Fruit fly (Drosophila melanogaster) whole organism: ENCODE results near the gene CG44038.

ENCODE experiments used
- CG8478 ChIP-seq: fragments of >200 bp; optimal IDR thresholded peaks from 2 replicates; lab custom pipeline; 2018; ENCODE audit warnings: inconsistent platforms
- Dll ChIP-seq: fragments of >200 bp; optimal IDR thresholded peaks from 2 replicates; lab custom pipeline; 2017
- EcR ChIP-seq, 2 experiments: fragments of >200 bp; optimal IDR thresholded peaks; 2 replicates each; lab custom pipeline; 2017; ENCODE audit warnings: missing biosample characterization in 2 of 2, missing genetic modification characterization in 2 of 2, missing genetic modification reagents in 2 of 2
- pan ChIP-seq: fragments of >200 bp; optimal IDR thresholded peaks from 2 replicates; lab custom pipeline; 2017
- psq ChIP-seq: fragments of >200 bp; optimal IDR thresholded peaks from 2 replicates; lab custom pipeline; 2017
- usp ChIP-seq: fragments of >200 bp; optimal IDR thresholded peaks from 2 replicates; lab custom pipeline; 2017; ENCODE audit warnings: missing biosample characterization, missing genetic modification characterization, mixed read lengths

Gene CG44038

DNA sequence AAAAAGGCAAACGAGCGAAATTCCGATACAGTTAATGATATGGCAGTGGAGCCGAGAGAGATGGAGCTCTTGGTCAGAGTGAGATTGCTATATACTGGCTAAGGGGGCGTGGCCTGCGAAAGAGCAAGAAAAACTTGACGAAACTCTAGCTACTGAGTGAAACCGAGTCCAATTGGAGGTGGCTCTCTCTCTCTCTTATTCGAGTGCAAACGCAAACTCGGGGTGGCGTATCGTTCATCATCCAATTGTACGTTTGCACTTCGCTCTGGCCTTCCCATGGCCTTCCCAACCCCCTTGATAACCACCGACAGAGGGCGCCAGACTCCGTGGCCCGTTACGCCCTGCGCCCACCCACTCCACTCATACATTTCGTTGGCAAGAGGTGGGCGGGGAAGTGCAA lies 18.2 kb downstream of the CG44038 start:
- no peak for TF ChIP-seq usp (GFP tag; lab: Kevin White, UChicago)
- no peak for TF ChIP-seq EcR (GFP tag; optimal IDR thresholded peaks at IDR 0.05; lab: Kevin White, UChicago)
- peak; percentile 36 for TF ChIP-seq CG8478

DNA sequence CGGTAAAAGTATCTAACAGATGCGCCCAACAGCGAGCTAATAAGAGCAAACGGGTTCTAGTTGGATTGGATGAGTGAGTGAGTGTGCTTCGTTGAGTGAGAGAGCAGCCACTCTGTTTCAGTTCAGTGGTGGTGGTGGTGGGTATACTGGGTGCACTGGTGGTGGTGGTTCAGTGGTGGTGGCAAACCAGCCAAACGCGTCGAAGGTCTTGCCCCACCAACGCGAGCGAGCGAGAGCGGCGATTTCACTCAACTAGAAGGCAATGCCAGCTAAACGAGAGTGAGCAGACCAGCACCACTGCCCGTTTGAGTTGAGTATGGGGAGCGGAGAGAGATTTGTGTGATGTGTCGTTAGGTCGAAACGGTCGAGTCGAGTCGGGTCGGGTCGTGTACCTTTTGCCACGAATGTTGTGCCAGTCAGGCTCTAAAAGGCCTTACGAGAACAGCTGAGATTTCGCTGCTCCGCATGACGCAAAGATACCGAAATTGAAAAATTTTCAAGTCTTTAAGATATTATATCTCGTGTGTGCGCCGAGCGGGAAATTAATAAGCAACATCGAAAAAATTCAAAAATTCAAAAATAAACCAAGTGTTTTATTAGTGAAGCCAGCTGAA lies 20.1 kb downstream of the CG44038 start:
- peak; percentile 85 for TF ChIP-seq CG8478
- no peak for TF ChIP-seq usp (GFP tag; lab: Kevin White, UChicago)
- TF ChIP-seq psq (lab: Kevin White, UChicago): no peak
- TF ChIP-seq EcR (GFP tag; optimal IDR thresholded peaks at IDR 0.05; lab: Kevin White, UChicago): peak in 1 of 2 experiments; percentile 61
- TF ChIP-seq Dll (lab: Kevin White, UChicago): peak; percentile 47

DNA sequence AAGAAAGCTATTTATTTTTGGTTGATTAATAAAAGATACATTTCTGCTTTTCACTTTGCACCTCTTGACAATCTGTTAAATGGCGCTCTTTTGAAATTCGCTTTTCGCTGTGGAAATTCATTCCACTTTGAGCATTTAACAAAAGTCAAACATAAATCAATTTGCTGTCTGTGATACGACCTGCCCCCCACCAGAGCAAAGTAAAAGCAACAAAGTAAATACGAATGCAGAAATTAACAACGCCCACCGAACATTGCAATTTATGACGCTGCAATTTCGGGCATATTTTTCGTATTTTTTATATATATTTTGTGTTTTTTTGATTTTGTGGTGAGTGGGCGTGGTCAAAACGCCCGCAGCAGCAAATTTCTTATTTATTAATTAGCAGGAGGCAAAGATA lies 24.8 kb downstream of the CG44038 start:
- TF ChIP-seq usp (GFP tag; lab: Kevin White, UChicago) (no peak), CG8478 (no peak), psq (lab: Kevin White, UChicago) (no peak), pan (lab: Kevin White, UChicago) (no peak), EcR (GFP tag; optimal IDR thresholded peaks at IDR 0.05; lab: Kevin White, UChicago) (no peak), Dll (lab: Kevin White, UChicago) (no peak)

DNA sequence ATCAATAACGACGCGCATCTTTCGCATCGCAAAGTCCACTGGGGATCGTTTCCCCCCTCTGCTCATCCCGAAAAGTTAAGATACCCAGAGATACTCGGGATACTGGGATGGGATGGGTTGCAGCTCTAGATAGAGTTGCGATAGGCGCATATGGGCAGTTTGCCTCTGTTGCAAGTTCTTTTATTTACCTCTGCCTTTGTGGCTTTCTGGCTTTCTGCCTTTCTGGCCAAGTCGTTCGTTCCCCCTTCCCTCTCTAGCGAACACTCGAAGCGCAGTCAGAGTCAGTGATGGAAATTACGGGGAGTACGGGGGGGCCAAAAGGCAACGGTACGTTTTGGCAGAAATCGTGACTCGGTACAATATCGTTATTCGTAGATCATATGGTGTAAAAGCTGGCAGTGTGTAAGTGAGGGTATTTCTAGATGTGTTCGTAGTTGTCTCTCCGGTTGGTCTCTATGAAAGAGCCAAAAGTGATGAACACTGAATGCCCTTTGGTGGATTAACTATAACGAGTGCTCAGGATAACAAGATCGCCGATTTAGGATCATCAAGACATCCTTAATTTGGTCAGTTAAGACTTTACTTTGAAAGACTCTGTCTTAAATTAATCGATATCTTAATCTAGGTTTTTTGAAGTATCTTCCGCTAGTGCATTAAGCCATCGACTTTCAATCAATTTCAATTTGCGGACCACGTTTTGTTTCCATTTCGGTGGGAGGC lies 28.0 kb downstream of the CG44038 start:
- TF ChIP-seq EcR (GFP tag; optimal IDR thresholded peaks at IDR 0.05; lab: Kevin White, UChicago): no peak
- TF ChIP-seq Dll (lab: Kevin White, UChicago): no peak
- no peak for TF ChIP-seq usp (GFP tag; lab: Kevin White, UChicago)
- TF ChIP-seq CG8478: no peak
- no peak for TF ChIP-seq psq (lab: Kevin White, UChicago)
- TF ChIP-seq pan (lab: Kevin White, UChicago): no peak

DNA sequence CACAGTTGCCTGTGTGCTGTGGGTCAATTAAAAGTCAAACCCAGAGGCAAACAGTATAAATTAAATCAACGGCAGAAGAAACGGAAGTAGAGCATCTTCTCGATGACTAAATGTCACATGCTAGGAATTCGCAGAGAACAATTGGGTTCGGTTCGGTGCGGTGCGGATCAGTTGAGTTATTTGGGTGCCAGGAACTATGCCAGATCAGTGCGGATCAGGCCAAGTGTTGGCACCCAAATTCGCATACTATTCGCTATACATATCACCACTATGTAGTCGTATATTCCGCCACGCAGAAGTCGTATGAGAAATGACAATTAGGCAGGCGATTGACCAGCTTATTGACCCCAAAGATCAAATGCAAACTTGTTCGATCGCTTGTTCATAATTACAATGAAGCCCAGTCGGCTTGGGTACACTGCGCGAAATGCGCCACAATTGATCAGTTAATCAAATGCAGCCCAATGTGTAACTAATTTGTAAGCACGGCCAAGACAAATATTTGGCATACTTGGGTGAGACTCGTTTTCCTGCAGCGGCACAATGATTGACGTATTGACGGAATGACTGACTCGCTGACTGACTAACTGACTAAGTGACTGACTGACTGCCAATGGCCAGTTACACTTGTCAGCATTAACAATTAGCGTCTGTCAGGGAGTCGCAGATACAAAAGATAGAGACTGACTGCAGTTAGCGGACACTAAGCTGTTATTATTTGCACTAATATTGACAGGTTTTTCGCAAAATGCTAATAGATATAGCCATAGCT lies 29.9 kb downstream of the CG44038 start:
- TF ChIP-seq EcR (GFP tag; optimal IDR thresholded peaks at IDR 0.05; lab: Kevin White, UChicago): no peak
- TF ChIP-seq pan (lab: Kevin White, UChicago): no peak
- TF ChIP-seq usp (GFP tag; lab: Kevin White, UChicago): no peak
- TF ChIP-seq psq (lab: Kevin White, UChicago): no peak
- TF ChIP-seq Dll (lab: Kevin White, UChicago): no peak
- no peak for TF ChIP-seq CG8478

DNA sequence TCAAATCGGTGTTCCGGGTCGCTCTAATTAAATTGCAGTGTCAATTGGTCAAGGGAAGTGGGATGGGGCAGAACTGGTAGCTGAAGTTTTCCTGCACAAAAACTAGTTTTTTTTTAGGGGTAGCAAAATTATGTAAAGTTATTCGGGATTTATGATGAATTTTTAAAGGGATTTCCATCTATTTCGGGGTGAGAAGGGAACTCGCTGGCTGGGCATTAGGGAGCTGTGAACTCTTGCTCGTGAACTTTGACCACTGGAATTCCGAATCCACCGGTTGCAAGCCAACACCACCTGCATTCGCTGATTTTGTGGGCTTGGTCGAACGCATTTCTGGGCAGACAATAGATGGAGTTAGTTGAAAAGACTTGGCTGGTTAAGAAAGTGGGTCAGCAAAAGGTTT lies 31.1 kb downstream of the CG44038 start:
- TF ChIP-seq EcR (GFP tag; optimal IDR thresholded peaks at IDR 0.05; lab: Kevin White, UChicago) (no peak), usp (GFP tag; lab: Kevin White, UChicago) (no peak), pan (lab: Kevin White, UChicago) (no peak), CG8478 (no peak)

DNA sequence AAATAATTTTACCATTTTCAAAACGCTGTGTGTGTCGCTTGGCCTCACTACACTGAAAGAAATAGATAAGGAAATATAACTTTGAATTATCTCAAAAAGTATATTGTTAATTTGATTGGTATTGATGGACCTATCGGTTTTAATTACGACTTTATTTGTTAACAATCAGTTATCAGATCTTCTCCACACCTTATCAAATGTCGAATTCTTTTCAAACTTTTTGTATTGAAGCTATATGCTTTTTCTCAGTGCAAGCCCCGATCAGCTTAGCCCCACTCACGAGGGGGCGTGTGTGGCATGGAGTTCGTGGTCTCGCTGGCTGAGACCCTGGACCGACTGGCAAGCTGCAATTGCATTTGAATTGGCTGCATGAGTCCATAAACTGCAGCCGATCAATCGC lies 36.5 kb downstream of the CG44038 start:
- TF ChIP-seq pan (lab: Kevin White, UChicago): no peak
- no peak for TF ChIP-seq psq (lab: Kevin White, UChicago)
- TF ChIP-seq CG8478: no peak
- TF ChIP-seq usp (GFP tag; lab: Kevin White, UChicago): no peak
- TF ChIP-seq EcR (GFP tag; optimal IDR thresholded peaks at IDR 0.05; lab: Kevin White, UChicago): no peak
- no peak for TF ChIP-seq Dll (lab: Kevin White, UChicago)

DNA sequence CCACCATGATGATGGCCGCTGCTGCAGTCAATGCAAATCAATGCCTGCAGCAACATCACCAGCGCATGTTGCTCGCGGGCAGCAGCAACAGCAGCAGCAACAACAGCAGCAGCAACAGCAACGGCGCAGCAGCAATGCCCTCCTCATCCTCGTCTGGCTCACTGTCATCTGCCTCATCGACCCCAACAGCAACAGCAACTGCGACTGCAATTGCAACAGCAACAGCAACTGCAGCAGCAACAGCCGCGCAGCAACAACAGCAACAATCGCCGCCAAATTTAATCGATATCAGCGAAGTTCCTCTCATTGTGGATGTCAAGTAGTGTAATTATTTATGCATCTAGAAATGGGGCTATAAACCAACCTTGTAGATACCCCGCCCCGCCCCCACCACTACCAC lies 40.8 kb downstream of the CG44038 start:
- TF ChIP-seq usp (GFP tag; lab: Kevin White, UChicago): no peak
- TF ChIP-seq psq (lab: Kevin White, UChicago): no peak
- TF ChIP-seq EcR (GFP tag; optimal IDR thresholded peaks at IDR 0.05; lab: Kevin White, UChicago): no peak
- no peak for TF ChIP-seq CG8478

DNA sequence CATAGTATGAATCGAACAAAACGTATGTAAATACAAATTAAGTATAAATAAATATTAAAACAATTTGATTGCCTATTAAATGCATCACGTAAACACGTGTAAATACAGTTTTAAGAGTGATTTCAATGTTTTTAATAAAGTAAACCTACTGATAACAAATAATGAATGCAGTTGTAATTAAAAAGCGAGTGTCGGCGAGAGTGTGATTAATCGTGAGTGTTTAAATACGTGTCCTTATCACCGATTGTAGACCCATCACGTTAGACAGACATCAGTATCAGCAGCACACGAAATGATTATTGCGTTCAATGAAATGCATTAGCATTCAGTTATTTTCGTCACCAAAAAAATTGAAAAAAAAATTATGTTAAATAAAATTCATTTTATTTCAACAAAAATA lies 42.1 kb downstream of the CG44038 start:
- no peak for TF ChIP-seq Dll (lab: Kevin White, UChicago)
- no peak for TF ChIP-seq psq (lab: Kevin White, UChicago)
- TF ChIP-seq pan (lab: Kevin White, UChicago): no peak
- no peak for TF ChIP-seq usp (GFP tag; lab: Kevin White, UChicago)
- TF ChIP-seq EcR (GFP tag; optimal IDR thresholded peaks at IDR 0.05; lab: Kevin White, UChicago): no peak
- no peak for TF ChIP-seq CG8478

DNA sequence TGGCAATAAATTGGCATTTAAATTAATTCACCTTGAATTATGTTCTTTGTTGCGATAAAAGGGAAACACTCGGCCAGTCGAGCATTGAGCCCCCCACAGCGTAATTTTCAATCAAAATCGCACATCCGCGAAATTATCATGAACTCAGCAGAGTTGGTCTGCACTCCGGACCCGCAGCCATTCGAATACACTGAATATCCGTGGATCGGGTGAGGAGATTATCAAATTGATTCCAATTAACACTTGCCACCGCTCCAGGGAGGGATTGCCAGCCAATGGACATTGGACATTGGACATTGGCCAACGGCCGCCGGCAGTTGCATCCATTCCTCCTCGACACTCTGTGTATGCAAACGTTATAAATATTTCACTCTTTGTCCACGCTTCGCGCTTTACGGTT lies 46.8 kb downstream of the CG44038 start:
- TF ChIP-seq CG8478: no peak
- no peak for TF ChIP-seq psq (lab: Kevin White, UChicago)
- TF ChIP-seq EcR (GFP tag; optimal IDR thresholded peaks at IDR 0.05; lab: Kevin White, UChicago): no peak
- TF ChIP-seq pan (lab: Kevin White, UChicago): no peak
